Worm (Caenorhabditis elegans) whole organism, midembryonic: Measurements from ENCODE around the gene T09F5.10.

ENCODE experiments used
- cog-1 ChIP-seq: sonication (generic microtip); optimal IDR thresholded peaks from 2 replicates; lab custom pipeline; 2016; ENCODE audit warnings: missing genetic modification characterization, missing compliant biosample characterization
- flt-1 ChIP-seq: fragments of 200-800 bp; sonication (Bioruptor generic); IDR thresholded peaks from 2 replicates; pipeline ENCODE4 v1.3.6; 2022; ENCODE audit warnings: missing genetic modification characterization, missing compliant biosample characterization
- klf-2 ChIP-seq: fragments of 200-800 bp; sonication (Bioruptor generic); conservative IDR thresholded peaks from 2 replicates; pipeline ENCODE4 v1.3.6; 2022; ENCODE audit warnings: missing genetic modification reagents, missing genetic modification characterization, missing compliant biosample characterization
- ref-1 ChIP-seq: fragments of 200-800 bp; sonication (Bioruptor generic); conservative IDR thresholded peaks from 2 replicates; pipeline ENCODE4 v1.3.6; 2022; ENCODE audit warnings: missing genetic modification reagents, missing genetic modification characterization, missing compliant biosample characterization
- tab-1 ChIP-seq: fragments of 200-800 bp; sonication (Bioruptor generic); IDR thresholded peaks from 2 replicates; pipeline ENCODE4 v1.3.6; 2022; ENCODE audit warnings: missing genetic modification characterization, missing compliant biosample characterization
- ztf-23 ChIP-seq: fragments of 200-800 bp; sonication (Bioruptor generic); IDR thresholded peaks from 2 replicates; pipeline ENCODE4 v1.3.6; 2022; ENCODE audit warnings: missing genetic modification reagents, missing genetic modification characterization, missing compliant biosample characterization

DNA sequence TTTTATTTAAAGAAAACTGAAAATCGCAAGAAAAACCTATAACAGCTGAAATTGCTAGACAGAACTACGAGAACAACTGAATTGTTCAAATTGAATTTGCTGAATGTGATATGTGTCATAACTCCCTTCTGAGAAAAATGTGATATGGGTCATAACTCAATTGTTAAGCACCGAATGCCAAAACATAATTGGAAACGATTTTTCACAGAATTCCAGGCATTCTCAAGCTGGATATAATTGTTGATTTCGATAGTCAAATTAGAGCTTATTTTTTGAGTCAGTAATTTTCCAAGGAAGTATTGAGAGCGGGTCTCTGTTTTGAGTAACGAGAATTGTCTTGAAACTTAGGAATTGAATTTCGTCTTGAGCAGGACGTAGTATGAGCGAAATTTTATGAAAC, 2.0 kb downstream of the T09F5.10 start:
- TF ChIP-seq cog-1 (tag; lab: Kevin White, UChicago), result no peak
- no peak for TF ChIP-seq tab-1
- no peak for TF ChIP-seq ref-1 (GFP tag; lab: Robert Waterston, UW)
- TF ChIP-seq ztf-23, result no peak
- no peak for TF ChIP-seq flt-1 (GFP tag; lab: Robert Waterston, UW)
- TF ChIP-seq klf-2 (GFP tag; lab: Robert Waterston, UW), result no peak
